Fruit fly (Drosophila melanogaster) whole organism, embryonic: Measurements from ENCODE around the gene CG11842.

Source experiments
- Abd-B ChIP-seq: fragments of 200-800 bp; sonication (Bioruptor generic); optimal IDR thresholded peaks from 2 replicates; lab custom pipeline; 2018; ENCODE audit warnings: missing biosample characterization, mild to moderate bottlenecking, missing genetic modification characterization, moderate library complexity
- BEAF-32 ChIP-seq: fragments of 200-800 bp; sonication (Bioruptor generic); optimal IDR thresholded peaks from 3 replicates; lab custom pipeline; 2017; ENCODE audit warnings: missing biosample characterization, missing genetic modification characterization, mild to moderate bottlenecking, moderate library complexity, missing genetic modification reagents
- Bgb ChIP-seq: fragments of 200-800 bp; sonication (Bioruptor generic); IDR thresholded peaks from 2 replicates; pipeline ENCODE4 v1.3.6; 2022; ENCODE audit warnings: missing biosample characterization, missing genetic modification characterization; ENCODE audit not compliant: partially characterized antibody
- CG10462 ChIP-seq: fragments of 200-800 bp; sonication (Bioruptor generic); optimal IDR thresholded peaks from 2 replicates; lab custom pipeline; 2016; ENCODE audit warnings: missing biosample characterization, missing genetic modification characterization
- CG11456 ChIP-seq: fragments of 200-800 bp; sonication (Bioruptor generic); IDR thresholded peaks from 3 replicates; pipeline ENCODE4 v1.3.6; 2022; ENCODE audit warnings: missing biosample characterization, missing genetic modification characterization
- CG13624 ChIP-seq: fragments of 200-800 bp; sonication (Bioruptor generic); optimal IDR thresholded peaks from 2 replicates; lab custom pipeline; 2016; ENCODE audit warnings: missing biosample characterization, missing genetic modification characterization
- CG15011 ChIP-seq: fragments of 200-800 bp; sonication (Bioruptor generic); optimal IDR thresholded peaks from 3 replicates; lab custom pipeline; 2018; ENCODE audit warnings: missing biosample characterization, mild to moderate bottlenecking, missing genetic modification characterization
- CG15269 ChIP-seq: fragments of 200-800 bp; sonication (Bioruptor generic); optimal IDR thresholded peaks from 2 replicates; lab custom pipeline; 2018; ENCODE audit warnings: missing biosample characterization, mild to moderate bottlenecking, missing genetic modification characterization, moderate library complexity
- CG15479 ChIP-seq: fragments of 200-800 bp; sonication (Bioruptor generic); optimal IDR thresholded peaks from 3 replicates; lab custom pipeline; 2019; ENCODE audit warnings: missing biosample characterization, mild to moderate bottlenecking, missing genetic modification characterization, moderate library complexity
- CG16815 ChIP-seq: fragments of 200-800 bp; sonication (Bioruptor generic); optimal IDR thresholded peaks from 3 replicates; lab custom pipeline; 2017; ENCODE audit warnings: missing biosample characterization, mild to moderate bottlenecking, missing genetic modification characterization
- CG2116 ChIP-seq: fragments of 200-800 bp; sonication (Bioruptor generic); optimal IDR thresholded peaks from 3 replicates; lab custom pipeline; 2018; ENCODE audit warnings: missing biosample characterization, mild to moderate bottlenecking, missing genetic modification characterization
- CG3407 ChIP-seq: fragments of 200-800 bp; sonication (Bioruptor generic); optimal IDR thresholded peaks from 2 replicates; lab custom pipeline; 2018; ENCODE audit warnings: missing biosample characterization, mild to moderate bottlenecking, missing genetic modification characterization
- CG6791 ChIP-seq: fragments of 200-800 bp; sonication (Bioruptor generic); IDR thresholded peaks from 3 replicates; pipeline ENCODE4 v1.3.6; 2022; ENCODE audit warnings: missing biosample characterization, missing genetic modification characterization; ENCODE audit not compliant: partially characterized antibody
- D19B ChIP-seq: fragments of 200-800 bp; sonication (Bioruptor generic); optimal IDR thresholded peaks from 2 replicates; lab custom pipeline; 2017; ENCODE audit warnings: missing biosample characterization, mild to moderate bottlenecking, missing genetic modification characterization
- Dfd ChIP-seq, 2 experiments: fragments of >200 bp; optimal IDR thresholded peaks; 2 replicates each; lab custom pipeline; 2017; ENCODE audit warnings: missing biosample characterization in 2 of 2, missing genetic modification characterization in 2 of 2
- Doc3 ChIP-seq: fragments of 200-800 bp; sonication (Bioruptor generic); IDR thresholded peaks from 3 replicates; pipeline ENCODE4 v1.3.6; 2022; ENCODE audit warnings: missing biosample characterization, missing genetic modification characterization; ENCODE audit not compliant: partially characterized antibody
- Dref ChIP-seq: fragments of 200-800 bp; sonication (Bioruptor generic); IDR thresholded peaks from 2 replicates; pipeline ENCODE4 v1.3.6; 2022; ENCODE audit warnings: missing biosample characterization, missing genetic modification characterization
- H2.0 ChIP-seq: fragments of 200-800 bp; sonication (Bioruptor generic); IDR thresholded peaks from 2 replicates; pipeline ENCODE4 v1.3.6; 2022; ENCODE audit warnings: missing biosample characterization, missing genetic modification characterization
- HLH54F ChIP-seq: fragments of 200-800 bp; sonication (Bioruptor generic); optimal IDR thresholded peaks from 3 replicates; lab custom pipeline; 2016; ENCODE audit warnings: missing biosample characterization, missing genetic modification characterization
- Jarid2 ChIP-seq: fragments of 200-800 bp; sonication (Bioruptor generic); optimal IDR thresholded peaks from 3 replicates; lab custom pipeline; 2017; ENCODE audit warnings: mild to moderate bottlenecking, missing biosample characterization, missing genetic modification reagents, missing genetic modification characterization
- Lhr ChIP-seq: fragments of 200-800 bp; sonication (Bioruptor generic); optimal IDR thresholded peaks from 3 replicates; lab custom pipeline; 2017; ENCODE audit warnings: mild to moderate bottlenecking, missing biosample characterization, missing genetic modification reagents, missing genetic modification characterization
- MBD-R2 ChIP-seq: fragments of 200-800 bp; sonication (Bioruptor generic); IDR thresholded peaks from 2 replicates; pipeline ENCODE4 v1.3.6; 2022; ENCODE audit warnings: missing biosample characterization, missing genetic modification characterization
- Mad ChIP-seq: fragments of 200-800 bp; sonication (Bioruptor generic); optimal IDR thresholded peaks from 2 replicates; lab custom pipeline; 2016; ENCODE audit warnings: missing biosample characterization, missing genetic modification characterization
- Rx ChIP-seq: fragments of 200-800 bp; sonication (Bioruptor generic); IDR thresholded peaks from 2 replicates; pipeline ENCODE4 v1.3.6; 2022; ENCODE audit warnings: missing biosample characterization, missing genetic modification characterization
- Six4 ChIP-seq: fragments of 200-800 bp; sonication (Bioruptor generic); optimal IDR thresholded peaks from 2 replicates; lab custom pipeline; 2016; ENCODE audit warnings: missing biosample characterization, missing genetic modification characterization
- btn ChIP-seq: fragments of 200-800 bp; sonication (Bioruptor generic); optimal IDR thresholded peaks from 2 replicates; lab custom pipeline; 2016; ENCODE audit warnings: missing biosample characterization, missing genetic modification characterization
- caup ChIP-seq: fragments of 200-800 bp; sonication (Bioruptor generic); optimal IDR thresholded peaks from 3 replicates; lab custom pipeline; 2017; ENCODE audit warnings: missing biosample characterization, mild to moderate bottlenecking, missing genetic modification characterization, moderate library complexity; ENCODE audit not compliant: severe bottlenecking
- croc ChIP-seq: fragments of 200-800 bp; sonication (Bioruptor generic); conservative IDR thresholded peaks from 3 replicates; pipeline ENCODE4 v1.3.6; 2022; ENCODE audit warnings: missing biosample characterization, missing genetic modification characterization
- crp ChIP-seq, 2 experiments: fragments of 200-800 bp; sonication (Bioruptor generic); optimal IDR thresholded peaks; 2 replicates in 1 of 2; 3 replicates in 1 of 2; lab custom pipeline; 2017; ENCODE audit warnings: missing biosample characterization in 2 of 2, missing genetic modification characterization in 2 of 2, mild to moderate bottlenecking in 1 of 2, moderate library complexity in 1 of 2
- danr ChIP-seq: fragments of 200-800 bp; sonication (Bioruptor generic); IDR thresholded peaks from 2 replicates; pipeline ENCODE4 v1.3.6; 2022; ENCODE audit warnings: missing biosample characterization, missing genetic modification characterization
- fd64A ChIP-seq: fragments of 200-800 bp; sonication (Bioruptor generic); optimal IDR thresholded peaks from 3 replicates; lab custom pipeline; 2018; ENCODE audit warnings: missing biosample characterization, mild to moderate bottlenecking, missing genetic modification characterization
- grn ChIP-seq: fragments of 200-800 bp; sonication (Bioruptor generic); optimal IDR thresholded peaks from 3 replicates; lab custom pipeline; 2017; ENCODE audit warnings: missing biosample characterization, missing genetic modification characterization
- hkb ChIP-seq, 2 experiments: fragments of 200-800 bp in 1 of 2; fragments of >200 bp in 1 of 2; sonication (Bioruptor generic) in 1 of 2; IDR thresholded peaks in 1 of 2; optimal IDR thresholded peaks in 1 of 2; 2 replicates each; pipeline versions ENCODE4 v1.3.6 to Lab custom; 2017 to 2022; ENCODE audit warnings: missing biosample characterization in 1 of 2, missing genetic modification characterization in 1 of 2
- nmo ChIP-seq: fragments of 200-800 bp; sonication (Bioruptor generic); optimal IDR thresholded peaks from 2 replicates; lab custom pipeline; 2018; ENCODE audit warnings: missing biosample characterization, mild to moderate bottlenecking, missing genetic modification characterization, moderate library complexity
- pan ChIP-seq, 4 experiments: fragments of >200 bp in 3 of 4; fragments of 200-800 bp in 1 of 4; sonication (Bioruptor generic) in 1 of 4; optimal IDR thresholded peaks in 3 of 4; IDR thresholded peaks in 1 of 4; 2 replicates each; pipeline versions ENCODE4 v1.3.6 to Lab custom; 2017 to 2022; ENCODE audit warnings: missing biosample characterization in 2 of 4, missing genetic modification characterization in 2 of 4, mixed read lengths in 1 of 4
- pb ChIP-seq: fragments of 200-800 bp; sonication (Bioruptor generic); optimal IDR thresholded peaks from 3 replicates; lab custom pipeline; 2016; ENCODE audit warnings: missing biosample characterization, missing genetic modification characterization
- psq ChIP-seq: fragments of 200-800 bp; sonication (Bioruptor generic); optimal IDR thresholded peaks from 2 replicates; lab custom pipeline; 2017; ENCODE audit warnings: missing biosample characterization, missing genetic modification characterization
- ranshi ChIP-seq: fragments of 200-800 bp; sonication (Bioruptor generic); IDR thresholded peaks from 2 replicates; pipeline ENCODE4 v1.3.6; 2022; ENCODE audit warnings: missing biosample characterization, missing genetic modification characterization
- ro ChIP-seq: fragments of 200-800 bp; sonication (Bioruptor generic); IDR thresholded peaks from 2 replicates; pipeline ENCODE4 v1.3.6; 2022; ENCODE audit warnings: missing biosample characterization, missing genetic modification characterization
- row ChIP-seq: fragments of 200-800 bp; sonication (Bioruptor generic); IDR thresholded peaks from 3 replicates; pipeline ENCODE4 v1.3.6; 2022; ENCODE audit warnings: missing biosample characterization, missing genetic modification characterization
- sens ChIP-seq: fragments of 200-800 bp; sonication (Bioruptor generic); peaks from one replicate; lab custom pipeline; 2016; ENCODE audit warnings: missing biosample characterization, missing genetic modification characterization
- seq ChIP-seq: fragments of 200-800 bp; sonication (Bioruptor generic); IDR thresholded peaks from 2 replicates; pipeline ENCODE4 v1.3.6; 2022; ENCODE audit warnings: missing biosample characterization, missing genetic modification characterization
- slp2 ChIP-seq: fragments of 200-800 bp; sonication (Bioruptor generic); optimal IDR thresholded peaks from 2 replicates; lab custom pipeline; 2016; ENCODE audit warnings: missing biosample characterization, missing genetic modification characterization
- stc ChIP-seq: fragments of 200-800 bp; sonication (Bioruptor generic); IDR thresholded peaks from 2 replicates; pipeline ENCODE4 v1.3.6; 2022; ENCODE audit warnings: missing biosample characterization, missing genetic modification characterization
- tap ChIP-seq: fragments of 200-800 bp; optimal IDR thresholded peaks from 3 replicates; lab custom pipeline; 2019; ENCODE audit warnings: missing biosample characterization, mild to moderate bottlenecking, missing genetic modification characterization, moderate library complexity
- tin ChIP-seq: fragments of 200-800 bp; sonication (Bioruptor generic); optimal IDR thresholded peaks from 3 replicates; lab custom pipeline; 2016; ENCODE audit warnings: missing biosample characterization, missing genetic modification characterization
- tio ChIP-seq: fragments of 200-800 bp; sonication (Bioruptor generic); optimal IDR thresholded peaks from 2 replicates; lab custom pipeline; 2017; ENCODE audit warnings: missing biosample characterization, missing genetic modification characterization, inconsistent platforms
- toy ChIP-seq: fragments of 200-800 bp; sonication (Bioruptor generic); IDR thresholded peaks from 2 replicates; pipeline ENCODE4 v1.3.6; 2022; ENCODE audit warnings: missing biosample characterization, missing genetic modification characterization
- unpg ChIP-seq: fragments of 200-800 bp; sonication (Bioruptor generic); optimal IDR thresholded peaks from 3 replicates; lab custom pipeline; 2018; ENCODE audit warnings: missing biosample characterization, mild to moderate bottlenecking, missing genetic modification characterization, moderate library complexity
- wdn ChIP-seq: fragments of 200-800 bp; sonication (Bioruptor generic); IDR thresholded peaks from 2 replicates; pipeline ENCODE4 v1.3.6; 2022; ENCODE audit warnings: missing biosample characterization, missing genetic modification characterization

Gene CG11842

DNA sequence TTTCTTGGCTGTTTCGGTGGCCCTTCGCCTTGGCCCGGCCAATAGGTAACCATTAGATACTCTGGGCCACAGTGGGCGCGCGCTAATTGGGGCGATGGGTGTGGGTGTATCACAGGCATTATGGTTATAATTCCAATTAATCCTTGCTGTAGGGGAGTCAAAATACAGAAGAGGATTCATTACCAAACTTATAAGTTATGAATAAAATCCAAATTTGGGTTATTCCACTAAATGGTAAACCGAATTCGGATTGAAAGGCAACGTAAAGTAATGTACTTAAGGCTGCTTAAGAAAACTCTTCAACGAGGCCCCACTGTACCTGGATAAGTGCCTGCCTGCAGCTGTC lies 37.2 kb downstream of the CG11842 start (continued):
- TF ChIP-seq Dfd (GFP tag; optimal IDR thresholded peaks at IDR 0.05; lab: Kevin White, UChicago) (no peak), CG3407 (GFP tag; lab: Kevin White, UChicago) (no peak), H2.0 (GFP tag; lab: Robert Waterston, UW) (no peak), CG16815 (no peak), psq (GFP tag; lab: Kevin White, UChicago) (no peak), wdn (no peak), sens (no peak), Rx (GFP tag; lab: Robert Waterston, UW) (no peak), tio (GFP tag; lab: Kevin White, UChicago) (no peak), row (GFP tag; lab: Robert Waterston, UW) (no peak), BEAF-32 (GFP tag; lab: Kevin White, UChicago) (no peak), crp (GFP tag; optimal IDR thresholded peaks at IDR 0.05; lab: Kevin White, UChicago) (no peak), slp2 (GFP tag; lab: Kevin White, UChicago) (no peak), D19B (GFP tag; lab: Kevin White, UChicago) (peak; percentile 27), Doc3 (GFP tag; lab: Robert Waterston, UW) (no peak), Abd-B (GFP tag; lab: Kevin White, UChicago) (no peak), toy (GFP tag; lab: Robert Waterston, UW) (no peak), CG11456 (GFP tag; lab: Robert Waterston, UW) (0 out of 3 replicates have a peak, but pooled peaks have one; percentile 41), ranshi (GFP tag; lab: Robert Waterston, UW) (peak; percentile 42; the same call in 1 of the 2 replicates), Jarid2 (GFP tag; lab: Kevin White, UChicago) (peak; percentile 33), Dref (GFP tag; lab: Robert Waterston, UW) (no peak), grn (GFP tag; lab: Kevin White, UChicago) (no peak), CG13624 (no peak), CG15011 (GFP tag; lab: Kevin White, UChicago) (peak; percentile 28), btn (GFP tag; lab: Kevin White, UChicago) (no peak), stc (peak; percentile 21; the same call in 1 of the 2 replicates), HLH54F (GFP tag; lab: Kevin White, UChicago) (no peak), CG15479 (GFP tag; lab: Kevin White, UChicago) (no peak), caup (GFP tag; lab: Kevin White, UChicago) (peak; percentile 29), hkb (optimal IDR thresholded peaks at IDR 0.05; lab: Kevin White, UChicago) (no peak), hkb (GFP tag; IDR thresholded peaks at IDR 0.05; lab: Robert Waterston, UW) (peak; percentile 73; the same call in 1 of the 2 replicates), seq (no peak), Six4 (GFP tag; lab: Kevin White, UChicago) (peak; percentile 44), danr (GFP tag; lab: Robert Waterston, UW) (0 out of 2 replicates have a peak, but pooled peaks have one; percentile 30), unpg (no peak), ro (GFP tag; lab: Robert Waterston, UW) (no peak), CG10462 (GFP tag; lab: Kevin White, UChicago) (no peak), fd64A (no peak), CG6791 (GFP tag; lab: Robert Waterston, UW) (no peak), Mad (no peak), tap (tag; lab: Kevin White, UChicago) (no peak), pan (optimal IDR thresholded peaks at IDR 0.05; lab: Kevin White, UChicago) (no peak), pan (GFP tag; optimal IDR thresholded peaks at IDR 0.05 in 1 of 2, IDR thresholded peaks at IDR 0.05 in 1 of 2) (no peak), CG15269 (tag; lab: Kevin White, UChicago) (no peak), pb (GFP tag; lab: Kevin White, UChicago) (peak; percentile 8), tin (GFP tag; lab: Kevin White, UChicago) (peak; percentile 55), Lhr (GFP tag; lab: Kevin White, UChicago) (no peak), Bgb (no peak), croc (GFP tag; lab: Robert Waterston, UW) (no peak; the same call in 2 of the 3 replicates), nmo (GFP tag; lab: Kevin White, UChicago) (peak; percentile 57), CG2116 (no peak), MBD-R2 (GFP tag; lab: Robert Waterston, UW) (no peak)
